Fruit fly (Drosophila melanogaster) whole organism: ENCODE measurements around the gene Fad2.

Source experiments
- CG8478 ChIP-seq: fragments of >200 bp; optimal IDR thresholded peaks from 2 replicates; lab custom pipeline; 2018; ENCODE audit warnings: inconsistent platforms
- EcR ChIP-seq, 2 experiments: fragments of >200 bp; optimal IDR thresholded peaks; 2 replicates each; lab custom pipeline; 2017; ENCODE audit warnings: missing biosample characterization in 2 of 2, missing genetic modification characterization in 2 of 2, missing genetic modification reagents in 2 of 2
- pan ChIP-seq: fragments of >200 bp; optimal IDR thresholded peaks from 2 replicates; lab custom pipeline; 2017
- usp ChIP-seq: fragments of >200 bp; optimal IDR thresholded peaks from 2 replicates; lab custom pipeline; 2017; ENCODE audit warnings: missing biosample characterization, missing genetic modification characterization, mixed read lengths

DNA sequence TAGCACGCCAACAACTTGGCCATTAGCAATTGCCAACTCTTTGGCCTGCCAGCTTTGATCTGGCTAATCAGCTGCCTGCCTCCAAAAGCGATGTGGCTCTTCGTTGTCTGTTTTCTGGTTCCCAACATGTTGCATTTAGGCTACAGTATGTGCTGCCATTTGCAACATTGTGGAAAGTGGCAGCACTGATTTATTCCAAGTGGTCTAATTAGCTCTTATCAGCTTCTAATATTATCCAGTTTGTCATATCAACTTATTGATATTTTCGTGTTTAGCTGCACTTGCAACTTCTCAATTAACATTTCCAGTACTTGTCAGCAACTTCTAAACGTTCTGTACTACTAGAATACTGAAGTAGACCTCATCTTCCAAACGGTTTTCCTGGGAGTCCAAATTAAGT lies 3.3 kb upstream of the Fad2 start:
- no peak for TF ChIP-seq CG8478
- TF ChIP-seq EcR (GFP tag; optimal IDR thresholded peaks at IDR 0.05; lab: Kevin White, UChicago): no peak
- no peak for TF ChIP-seq pan (lab: Kevin White, UChicago)
- TF ChIP-seq usp: no peak
